Worm (Caenorhabditis elegans) whole organism, L1 larva: ENCODE data around the gene Y82E9BL.5.

Experiments
- lin-14 ChIP-seq: fragments of 200-800 bp; sonication (Bioruptor generic); optimal IDR thresholded peaks from 2 replicates; lab custom pipeline; 2018; ENCODE audit warnings: mild to moderate bottlenecking, missing genetic modification characterization, moderate library complexity, missing compliant biosample characterization
- unc-62 ChIP-seq: fragments of 150-350 bp; optimal IDR thresholded peaks from 2 replicates; lab custom pipeline; 2014; ENCODE audit warnings: missing biosample characterization, missing genetic modification reagents, missing genetic modification characterization
- zag-1 ChIP-seq: fragments of 150-350 bp; optimal IDR thresholded peaks from 2 replicates; lab custom pipeline; 2014; ENCODE audit warnings: missing biosample characterization, missing genetic modification characterization

DNA sequence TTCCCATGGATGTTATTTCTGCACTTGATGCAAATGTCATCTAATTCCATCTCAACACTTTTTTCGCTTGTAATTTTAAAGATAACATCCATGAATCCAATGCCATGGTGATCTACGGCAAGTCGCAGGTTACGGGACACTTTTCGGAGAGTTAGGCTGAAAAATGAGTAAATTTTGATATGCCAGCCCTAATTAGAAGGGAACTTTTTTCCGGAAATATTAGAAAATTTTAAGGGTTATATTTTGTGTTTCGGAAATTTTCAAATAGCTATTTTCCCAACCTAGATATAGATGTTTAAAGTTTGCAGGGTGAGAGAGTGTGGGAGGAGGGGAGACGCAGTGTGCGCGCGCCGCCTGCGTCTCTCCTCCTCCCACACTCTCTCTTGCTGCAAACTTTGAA, 40.1 kb downstream of the Y82E9BL.5 start:
- TF ChIP-seq lin-14 (GFP tag; lab: Kevin White, UChicago) (no peak), unc-62 (no peak), zag-1 (tag; lab: Kevin White, UChicago) (no peak)
